Worm (Caenorhabditis elegans) whole organism, L3 larva: ENCODE results near the gene par-2.

ENCODE experiments used
- ZK546.5 ChIP-seq: sonication (generic microtip); optimal IDR thresholded peaks from 2 replicates; lab custom pipeline; 2017; ENCODE audit warnings: missing biosample characterization, missing genetic modification characterization
- ama-1 ChIP-seq: fragments of 150-350 bp; optimal IDR thresholded peaks from 2 replicates; lab custom pipeline; 2018
- elt-2 ChIP-seq: sonication (generic microtip); optimal IDR thresholded peaks from 2 replicates; lab custom pipeline; 2016; ENCODE audit warnings: missing genetic modification reagents, mild to moderate bottlenecking, missing genetic modification characterization, missing compliant biosample characterization
- elt-3 ChIP-seq, 3 experiments: fragments of 150-350 bp in 1 of 3; sonication (generic microtip) in 2 of 3; optimal IDR thresholded peaks; 2 replicates in 2 of 3; 4 replicates in 1 of 3; lab custom pipeline; 2014 to 2017; ENCODE audit warnings: missing biosample characterization in 3 of 3, missing genetic modification characterization in 3 of 3
- fos-1 ChIP-seq: fragments of 150-350 bp; optimal IDR thresholded peaks from 2 replicates; lab custom pipeline; 2014; ENCODE audit warnings: missing biosample characterization, missing genetic modification characterization
- lin-15B ChIP-seq: fragments of 150-350 bp; optimal IDR thresholded peaks from 2 replicates; lab custom pipeline; 2014; ENCODE audit warnings: missing biosample characterization, missing genetic modification characterization
- mdl-1 ChIP-seq: fragments of 150-350 bp; optimal IDR thresholded peaks from 2 replicates; lab custom pipeline; 2014; ENCODE audit warnings: missing biosample characterization, missing genetic modification characterization
- nhr-12 ChIP-seq: fragments of 150-350 bp; optimal IDR thresholded peaks from 2 replicates; lab custom pipeline; 2014; ENCODE audit warnings: missing biosample characterization, missing genetic modification characterization
- nhr-23 ChIP-seq: fragments of 150-350 bp; optimal IDR thresholded peaks from 2 replicates; lab custom pipeline; 2014; ENCODE audit warnings: missing biosample characterization, missing genetic modification reagents, missing genetic modification characterization
- nhr-25 ChIP-seq: sonication (generic microtip); optimal IDR thresholded peaks from 2 replicates; lab custom pipeline; 2017; ENCODE audit warnings: missing biosample characterization, missing genetic modification characterization
- unc-62 ChIP-seq: fragments of 150-350 bp; sonication (generic microtip); optimal IDR thresholded peaks from 4 replicates; lab custom pipeline; 2014; ENCODE audit warnings: missing biosample characterization, missing genetic modification reagents, missing genetic modification characterization

DNA sequence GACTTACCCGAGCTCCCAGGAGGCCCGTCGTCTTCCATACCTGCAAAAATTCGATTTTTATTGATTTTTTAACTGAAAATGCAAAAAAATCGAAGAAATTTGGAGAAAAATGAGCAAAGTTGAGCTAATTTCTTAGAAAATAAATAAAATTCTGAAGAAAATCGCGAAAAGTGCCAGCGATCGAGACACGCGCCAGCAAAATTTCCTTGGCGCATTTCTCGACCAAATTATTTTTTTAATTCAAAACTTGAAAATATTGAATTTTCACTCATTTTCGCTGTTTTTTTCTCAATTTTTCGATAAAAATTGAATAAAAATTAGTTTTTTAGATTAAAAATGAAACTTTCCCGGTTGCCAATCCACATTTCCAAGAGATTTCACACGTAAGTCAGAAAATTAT, 44.0 kb upstream of the par-2 start, which contains the start of the genes chin-1 and BE0003N10.1:
- no peak for TF ChIP-seq nhr-12 (tag; lab: Kevin White, UChicago)
- no peak for TF ChIP-seq ZK546.5 (tag; lab: Kevin White, UChicago)
- TF ChIP-seq lin-15B (tag; lab: Kevin White, UChicago) = peak; percentile 61
- no peak for TF ChIP-seq elt-3 (tag; optimal IDR thresholded peaks at IDR 0.05; lab: Kevin White, UChicago)
- no peak for TF ChIP-seq ama-1
- no peak for TF ChIP-seq nhr-25
- TF ChIP-seq unc-62 (GFP tag; lab: Kevin White, UChicago) = no peak
- peak; percentile 27 for TF ChIP-seq nhr-23 (tag; lab: Kevin White, UChicago)
- TF ChIP-seq elt-2 = no peak
- no peak for TF ChIP-seq mdl-1 (tag; lab: Kevin White, UChicago)
- TF ChIP-seq fos-1 (tag; lab: Kevin White, UChicago) = no peak
